Fruit fly (Drosophila melanogaster) whole organism, prepupa: ENCODE results near the gene eIF4E1.
A peak's percentile ranks its signal among the peaks of the same experiment; 100 is the strongest.

Experiments
- Blimp-1 ChIP-seq: fragments of 200-800 bp; sonication (Bioruptor generic); optimal IDR thresholded peaks from 3 replicates; lab custom pipeline; 2017; ENCODE audit warnings: missing biosample characterization, missing genetic modification characterization, mild to moderate bottlenecking, moderate library complexity, missing genetic modification reagents
- CG10631 ChIP-seq: fragments of 200-800 bp; sonication (Bioruptor generic); optimal IDR thresholded peaks from 2 replicates; lab custom pipeline; 2016; ENCODE audit warnings: missing biosample characterization, missing genetic modification characterization
- CG11294 ChIP-seq: fragments of 200-800 bp; sonication (Bioruptor generic); IDR thresholded peaks from 2 replicates; pipeline ENCODE4 v1.3.6; 2022; ENCODE audit warnings: missing biosample characterization, missing genetic modification characterization
- CG11762 ChIP-seq: fragments of 200-800 bp; sonication (Bioruptor generic); optimal IDR thresholded peaks from 3 replicates; lab custom pipeline; 2016; ENCODE audit warnings: missing biosample characterization, missing genetic modification characterization; ENCODE audit not compliant: insufficient read depth
- CG11902 ChIP-seq: fragments of 200-800 bp; sonication (Bioruptor generic); optimal IDR thresholded peaks from 3 replicates; lab custom pipeline; 2016; ENCODE audit warnings: missing biosample characterization, missing genetic modification characterization
- CG15336 ChIP-seq: fragments of 200-800 bp; sonication (Bioruptor generic); IDR thresholded peaks from 2 replicates; pipeline ENCODE4 v1.3.6; 2022; ENCODE audit warnings: missing biosample characterization, missing genetic modification characterization
- CG1621 ChIP-seq: fragments of 200-800 bp; sonication (Bioruptor generic); optimal IDR thresholded peaks from 3 replicates; lab custom pipeline; 2018; ENCODE audit warnings: missing biosample characterization, mild to moderate bottlenecking, missing genetic modification characterization
- CG3032 ChIP-seq: fragments of 200-800 bp; optimal IDR thresholded peaks from 2 replicates; lab custom pipeline; 2019; ENCODE audit warnings: missing biosample characterization, mild to moderate bottlenecking, missing genetic modification characterization, moderate library complexity
- CG31627 ChIP-seq: fragments of 200-800 bp; sonication (Bioruptor generic); optimal IDR thresholded peaks from 3 replicates; lab custom pipeline; 2016; ENCODE audit warnings: missing biosample characterization, missing genetic modification characterization
- CG32006 ChIP-seq: fragments of 200-800 bp; sonication (Bioruptor generic); optimal IDR thresholded peaks from 3 replicates; lab custom pipeline; 2017; ENCODE audit warnings: missing biosample characterization, mild to moderate bottlenecking, missing genetic modification characterization
- CG34406 ChIP-seq: fragments of 200-800 bp; sonication (Bioruptor generic); optimal IDR thresholded peaks from 3 replicates; lab custom pipeline; 2016; ENCODE audit warnings: missing biosample characterization, missing genetic modification characterization
- CG3919 ChIP-seq: fragments of 200-800 bp; sonication (Bioruptor generic); optimal IDR thresholded peaks from 3 replicates; lab custom pipeline; 2016; ENCODE audit warnings: missing biosample characterization, missing genetic modification characterization
- CG6163 ChIP-seq: fragments of 200-800 bp; sonication (Bioruptor generic); IDR thresholded peaks from 3 replicates; pipeline ENCODE4 v1.3.6; 2022; ENCODE audit warnings: missing biosample characterization, missing genetic modification characterization
- CG6276 ChIP-seq: fragments of 200-800 bp; sonication (Bioruptor generic); optimal IDR thresholded peaks from 2 replicates; lab custom pipeline; 2017; ENCODE audit warnings: missing biosample characterization, mild to moderate bottlenecking, missing genetic modification characterization
- CG6792 ChIP-seq: fragments of 200-800 bp; sonication (Bioruptor generic); optimal IDR thresholded peaks from 3 replicates; lab custom pipeline; 2016; ENCODE audit warnings: missing biosample characterization, missing genetic modification characterization
- CG6854 ChIP-seq: fragments of 200-800 bp; sonication (Bioruptor generic); optimal IDR thresholded peaks from 2 replicates; lab custom pipeline; 2017; ENCODE audit warnings: missing biosample characterization, mild to moderate bottlenecking, missing genetic modification characterization
- CG7368 ChIP-seq: fragments of 200-800 bp; sonication (Bioruptor generic); optimal IDR thresholded peaks from 3 replicates; lab custom pipeline; 2016; ENCODE audit warnings: missing biosample characterization, missing genetic modification characterization
- CG8119 ChIP-seq: fragments of 200-800 bp; sonication (Bioruptor generic); IDR thresholded peaks from 3 replicates; pipeline ENCODE4 v1.3.6; 2022; ENCODE audit warnings: missing biosample characterization, missing genetic modification characterization
- CG8319 ChIP-seq: fragments of 200-800 bp; sonication (Bioruptor generic); optimal IDR thresholded peaks from 3 replicates; lab custom pipeline; 2016; ENCODE audit warnings: missing biosample characterization, missing genetic modification characterization
- CG8632 ChIP-seq: fragments of 200-800 bp; sonication (Bioruptor generic); optimal IDR thresholded peaks from 3 replicates; lab custom pipeline; 2016; ENCODE audit warnings: missing biosample characterization, missing genetic modification characterization
- CG9139 ChIP-seq: fragments of 200-800 bp; sonication (Bioruptor generic); optimal IDR thresholded peaks from 3 replicates; lab custom pipeline; 2017; ENCODE audit warnings: missing biosample characterization, mild to moderate bottlenecking, missing genetic modification characterization
- Eip75B ChIP-seq: fragments of 200-800 bp; sonication (Bioruptor generic); optimal IDR thresholded peaks from 3 replicates; lab custom pipeline; 2016; ENCODE audit warnings: missing biosample characterization, missing genetic modification characterization
- Eip78C ChIP-seq: fragments of 200-800 bp; sonication (Bioruptor generic); peaks from one replicate; lab custom pipeline; 2016; ENCODE audit warnings: missing biosample characterization, missing genetic modification characterization
- Eip93F ChIP-seq: fragments of 200-800 bp; sonication (Bioruptor generic); optimal IDR thresholded peaks from 2 replicates; lab custom pipeline; 2016; ENCODE audit warnings: missing biosample characterization, mild to moderate bottlenecking, missing genetic modification characterization
- Ets21C ChIP-seq: fragments of 200-800 bp; sonication (Bioruptor generic); optimal IDR thresholded peaks from 3 replicates; lab custom pipeline; 2016; ENCODE audit warnings: missing biosample characterization, missing genetic modification characterization
- Ets96B ChIP-seq: fragments of 200-800 bp; optimal IDR thresholded peaks from 2 replicates; lab custom pipeline; 2019; ENCODE audit warnings: missing biosample characterization, mild to moderate bottlenecking, missing genetic modification characterization, moderate library complexity
- Gug ChIP-seq: fragments of 200-800 bp; sonication (Bioruptor generic); IDR thresholded peaks from 2 replicates; pipeline ENCODE4 v1.3.6; 2022; ENCODE audit warnings: missing biosample characterization, missing genetic modification characterization
- Hr39 ChIP-seq: fragments of 200-800 bp; sonication (Bioruptor generic); optimal IDR thresholded peaks from 2 replicates; lab custom pipeline; 2016; ENCODE audit warnings: missing biosample characterization, missing genetic modification characterization
- Hr4 ChIP-seq: fragments of 200-800 bp; sonication (Bioruptor generic); optimal IDR thresholded peaks from 3 replicates; lab custom pipeline; 2016; ENCODE audit warnings: missing biosample characterization, missing genetic modification characterization
- Lpt ChIP-seq: fragments of 200-800 bp; sonication (Bioruptor generic); optimal IDR thresholded peaks from 3 replicates; lab custom pipeline; 2016; ENCODE audit warnings: missing biosample characterization, missing genetic modification characterization
- Met ChIP-seq: fragments of 200-800 bp; sonication (Bioruptor generic); optimal IDR thresholded peaks from 3 replicates; lab custom pipeline; 2016; ENCODE audit warnings: missing biosample characterization, missing genetic modification characterization
- OdsH ChIP-seq: fragments of 200-800 bp; sonication (Bioruptor generic); optimal IDR thresholded peaks from 3 replicates; lab custom pipeline; 2016; ENCODE audit warnings: missing biosample characterization, missing genetic modification characterization
- Smox ChIP-seq: fragments of 200-800 bp; sonication (Bioruptor generic); optimal IDR thresholded peaks from 3 replicates; lab custom pipeline; 2016; ENCODE audit warnings: missing biosample characterization, missing genetic modification characterization
- Sox102F ChIP-seq: fragments of 200-800 bp; sonication (Bioruptor generic); optimal IDR thresholded peaks from 2 replicates; lab custom pipeline; 2016; ENCODE audit warnings: missing biosample characterization, mild to moderate bottlenecking, missing genetic modification characterization
- Sox14 ChIP-seq: fragments of 200-800 bp; sonication (Bioruptor generic); optimal IDR thresholded peaks from 3 replicates; lab custom pipeline; 2016; ENCODE audit warnings: missing biosample characterization, missing genetic modification characterization
- Sox15 ChIP-seq: fragments of 200-800 bp; sonication (Bioruptor generic); optimal IDR thresholded peaks from 3 replicates; lab custom pipeline; 2016; ENCODE audit warnings: missing biosample characterization, missing genetic modification characterization
- achi ChIP-seq: fragments of 200-800 bp; sonication (Bioruptor generic); optimal IDR thresholded peaks from 3 replicates; lab custom pipeline; 2016; ENCODE audit warnings: missing biosample characterization, missing genetic modification characterization
- acj6 ChIP-seq: fragments of 200-800 bp; sonication (Bioruptor generic); optimal IDR thresholded peaks from 3 replicates; lab custom pipeline; 2016; ENCODE audit warnings: missing biosample characterization, missing genetic modification characterization
- dac ChIP-seq: fragments of 200-800 bp; sonication (Bioruptor generic); optimal IDR thresholded peaks from 2 replicates; lab custom pipeline; 2017; ENCODE audit warnings: missing biosample characterization, mild to moderate bottlenecking, missing genetic modification characterization
- dsx ChIP-seq: fragments of 200-800 bp; optimal IDR thresholded peaks from 3 replicates; lab custom pipeline; 2019; ENCODE audit warnings: missing biosample characterization, mild to moderate bottlenecking, missing genetic modification characterization, moderate library complexity; ENCODE audit not compliant: poor library complexity, severe bottlenecking
- esn ChIP-seq: fragments of 200-800 bp; sonication (Bioruptor generic); optimal IDR thresholded peaks from 2 replicates; lab custom pipeline; 2016; ENCODE audit warnings: missing biosample characterization, mild to moderate bottlenecking, missing genetic modification characterization, moderate library complexity
- fd85E ChIP-seq: fragments of 200-800 bp; sonication (Bioruptor generic); optimal IDR thresholded peaks from 3 replicates; lab custom pipeline; 2016; ENCODE audit warnings: missing biosample characterization, missing genetic modification characterization
- net ChIP-seq: fragments of 200-800 bp; sonication (Bioruptor generic); optimal IDR thresholded peaks from 3 replicates; lab custom pipeline; 2016; ENCODE audit warnings: missing biosample characterization, missing genetic modification characterization
- pdm3 ChIP-seq: fragments of 200-800 bp; sonication (Bioruptor generic); optimal IDR thresholded peaks from 3 replicates; lab custom pipeline; 2016; ENCODE audit warnings: missing biosample characterization, missing genetic modification characterization
- ss ChIP-seq, 2 experiments: fragments of 200-800 bp; sonication (Bioruptor generic); optimal IDR thresholded peaks; 2 replicates in 1 of 2; 3 replicates in 1 of 2; lab custom pipeline; 2017 to 2018; ENCODE audit warnings: mild to moderate bottlenecking in 2 of 2, missing biosample characterization in 2 of 2, missing genetic modification characterization in 2 of 2, moderate library complexity in 1 of 2
- svp ChIP-seq: fragments of 200-800 bp; sonication (Bioruptor generic); peaks from one replicate; lab custom pipeline; 2016; ENCODE audit warnings: missing biosample characterization, missing genetic modification characterization
- topi ChIP-seq: fragments of 200-800 bp; sonication (Bioruptor generic); optimal IDR thresholded peaks from 3 replicates; lab custom pipeline; 2016; ENCODE audit warnings: missing biosample characterization, missing genetic modification characterization

Gene eIF4E1

dm6 chr3L:9425838-9426237, 23.6 kb upstream of the eIF4E1 start (continued):
- peak; percentile 50 for TF ChIP-seq svp (GFP tag; lab: Kevin White, UChicago)
- TF ChIP-seq achi (GFP tag; lab: Kevin White, UChicago): no peak
- TF ChIP-seq Smox (GFP tag; lab: Kevin White, UChicago): no peak
- no peak for TF ChIP-seq Blimp-1 (GFP tag; lab: Kevin White, UChicago)
- no peak for TF ChIP-seq CG7368 (GFP tag; lab: Kevin White, UChicago)
- no peak for TF ChIP-seq ss (GFP tag; optimal IDR thresholded peaks at IDR 0.05; lab: Kevin White, UChicago)
- no peak for TF ChIP-seq CG11902 (GFP tag; lab: Kevin White, UChicago)
- peak; percentile 63 for TF ChIP-seq Hr4
- TF ChIP-seq CG10631: no peak
- peak; percentile 10 for TF ChIP-seq CG6276 (GFP tag; lab: Kevin White, UChicago)
- TF ChIP-seq CG3032 (tag; lab: Kevin White, UChicago): no peak
- TF ChIP-seq CG9139: no peak
- no peak for TF ChIP-seq Eip93F (GFP tag; lab: Kevin White, UChicago)
- peak; percentile 64 for TF ChIP-seq CG32006 (GFP tag; lab: Kevin White, UChicago)
- no peak for TF ChIP-seq Met (GFP tag; lab: Kevin White, UChicago)
- TF ChIP-seq esn: no peak
- no peak for TF ChIP-seq CG8319
- no peak for TF ChIP-seq CG31627
- no peak for TF ChIP-seq acj6 (GFP tag; lab: Kevin White, UChicago)

dm6 chr3L:9424528-9424911, 22.3 kb upstream of the eIF4E1 start:
- TF ChIP-seq CG10631: no peak
- no peak for TF ChIP-seq CG11762 (GFP tag; lab: Kevin White, UChicago)
- peak; percentile 11 for TF ChIP-seq acj6 (GFP tag; lab: Kevin White, UChicago)
- TF ChIP-seq Smox (GFP tag; lab: Kevin White, UChicago): peak; percentile 40
- TF ChIP-seq CG15336 (GFP tag; lab: Robert Waterston, UW): peak; percentile 58; the same call in 1 of the 2 replicates
- TF ChIP-seq Lpt (GFP tag; lab: Kevin White, UChicago): no peak
- no peak for TF ChIP-seq CG8319
- peak; percentile 4 for TF ChIP-seq CG8632 (GFP tag; lab: Kevin White, UChicago)
- TF ChIP-seq CG7368 (GFP tag; lab: Kevin White, UChicago): no peak
- TF ChIP-seq fd85E (GFP tag; lab: Kevin White, UChicago): no peak
- peak; percentile 47 for TF ChIP-seq esn
- peak; percentile 35 for TF ChIP-seq OdsH
- no peak for TF ChIP-seq CG6854 (GFP tag; lab: Kevin White, UChicago)
- peak; percentile 11; the same call in 1 of the 3 replicates for TF ChIP-seq CG6163 (GFP tag; lab: Robert Waterston, UW)
- peak; percentile 27 for TF ChIP-seq Eip75B (GFP tag; lab: Kevin White, UChicago)
- TF ChIP-seq CG1621 (tag; lab: Kevin White, UChicago): no peak
- TF ChIP-seq Sox102F (GFP tag; lab: Kevin White, UChicago): peak; percentile 31
- peak; percentile 13 for TF ChIP-seq CG6792
- TF ChIP-seq topi: no peak
- TF ChIP-seq CG6276 (GFP tag; lab: Kevin White, UChicago): peak; percentile 24
- TF ChIP-seq dsx: peak; percentile 6
- no peak for TF ChIP-seq CG11294
- no peak for TF ChIP-seq Gug (GFP tag; lab: Robert Waterston, UW)
- TF ChIP-seq Sox15 (GFP tag; lab: Kevin White, UChicago): no peak
- TF ChIP-seq Met (GFP tag; lab: Kevin White, UChicago): peak; percentile 40
- peak; percentile 2 for TF ChIP-seq CG3032 (tag; lab: Kevin White, UChicago)
- TF ChIP-seq net (GFP tag; lab: Kevin White, UChicago): peak; percentile 12
- TF ChIP-seq Hr4: peak; percentile 64
- TF ChIP-seq svp (GFP tag; lab: Kevin White, UChicago): peak; percentile 75
- TF ChIP-seq CG8119: peak; percentile 44; the same call in 2 of the 3 replicates
- TF ChIP-seq Eip78C (GFP tag; lab: Kevin White, UChicago): peak; percentile 84
- TF ChIP-seq Ets96B: peak; percentile 22
- TF ChIP-seq Ets21C (GFP tag; lab: Kevin White, UChicago): no peak
- TF ChIP-seq Hr39 (GFP tag; lab: Kevin White, UChicago): no peak
- TF ChIP-seq Sox14 (GFP tag; lab: Kevin White, UChicago): peak; percentile 7
- TF ChIP-seq pdm3 (GFP tag; lab: Kevin White, UChicago): peak; percentile 10
- TF ChIP-seq CG32006 (GFP tag; lab: Kevin White, UChicago): peak; percentile 28
- TF ChIP-seq CG34406: peak; percentile 27
- TF ChIP-seq dac (GFP tag; lab: Kevin White, UChicago): no peak
- TF ChIP-seq CG3919 (GFP tag; lab: Kevin White, UChicago): peak; percentile 28
- no peak for TF ChIP-seq ss (GFP tag; optimal IDR thresholded peaks at IDR 0.05; lab: Kevin White, UChicago)
- TF ChIP-seq CG31627: no peak
